Worm (Caenorhabditis elegans) whole organism, L2 larva: ENCODE results near the gene ZK1321.1.

Experiments
- nhr-11 ChIP-seq: fragments of 150-350 bp; optimal IDR thresholded peaks from 2 replicates; lab custom pipeline; 2014; ENCODE audit warnings: missing biosample characterization, missing genetic modification characterization
- nhr-23 ChIP-seq: fragments of 150-350 bp; optimal IDR thresholded peaks from 2 replicates; lab custom pipeline; 2014; ENCODE audit warnings: missing biosample characterization, missing genetic modification reagents, missing genetic modification characterization
- unc-62 ChIP-seq: fragments of 150-350 bp; optimal IDR thresholded peaks from 2 replicates; lab custom pipeline; 2014; ENCODE audit warnings: missing biosample characterization, missing genetic modification reagents, missing genetic modification characterization

- TF ChIP-seq nhr-11 (tag; lab: Kevin White, UChicago) (no peak), unc-62 (no peak), nhr-23 (no peak)
Measured at ce11 chrII:9725056-9725455, 28.8 kb upstream of the ZK1321.1 start.
